Worm (Caenorhabditis elegans): ENCODE results near the gene D1086.3.

Gene D1086.3

ce11 chrV:14103970-14104369, 11.4 kb downstream of the D1086.3 start, which contains the start of gene D1086.9:
Gene D1086.9 (plus strand): TSS chrV:14104270.
- TF ChIP-seq ref-1 (GFP tag; conservative IDR thresholded peaks at IDR 0.05) = no peak
- TF ChIP-seq klf-2 (GFP tag; conservative IDR thresholded peaks at IDR 0.05) = no peak
- TF ChIP-seq T22C8.4 (GFP tag; IDR thresholded peaks at IDR 0.05) = no peak
- no peak for TF ChIP-seq tab-1 (GFP tag; IDR thresholded peaks at IDR 0.05)
- TF ChIP-seq ztf-23 (GFP tag; IDR thresholded peaks at IDR 0.05) = no peak
- no peak for TF ChIP-seq med-1 (GFP tag; optimal IDR thresholded peaks at IDR 0.05; ENCODE audit: insufficient read depth)
- TF ChIP-seq flt-1 (GFP tag; IDR thresholded peaks at IDR 0.05) = no peak
- TF ChIP-seq ztf-29 (GFP tag; IDR thresholded peaks at IDR 0.05) = no peak
- no peak for TF ChIP-seq cog-1 (tag; optimal IDR thresholded peaks at IDR 0.05)

ce11 chrV:14107511-14107910, 14.9 kb downstream of the D1086.3 start, which contains the start of gene H39E23.3:
Gene H39E23.3 (plus strand): TSS chrV:14107811.
- no peak for TF ChIP-seq klf-2 (GFP tag; conservative IDR thresholded peaks at IDR 0.05)
- TF ChIP-seq ztf-29 (GFP tag; IDR thresholded peaks at IDR 0.05) = no peak
- no peak for TF ChIP-seq cog-1 (tag; optimal IDR thresholded peaks at IDR 0.05)
- no peak for TF ChIP-seq flt-1 (GFP tag; IDR thresholded peaks at IDR 0.05)
- TF ChIP-seq med-1 (GFP tag; optimal IDR thresholded peaks at IDR 0.05; ENCODE audit: insufficient read depth) = no peak
- TF ChIP-seq T22C8.4 (GFP tag; IDR thresholded peaks at IDR 0.05) = no peak
- TF ChIP-seq tab-1 (GFP tag; IDR thresholded peaks at IDR 0.05) = no peak
- TF ChIP-seq ref-1 (GFP tag; conservative IDR thresholded peaks at IDR 0.05) = no peak
- no peak for TF ChIP-seq ztf-23 (GFP tag; IDR thresholded peaks at IDR 0.05)

- no peak for TF ChIP-seq klf-2 (GFP tag; conservative IDR thresholded peaks at IDR 0.05)
- TF ChIP-seq ztf-29 (GFP tag; IDR thresholded peaks at IDR 0.05) = no peak
- TF ChIP-seq tab-1 (GFP tag; IDR thresholded peaks at IDR 0.05) = no peak
- no peak for TF ChIP-seq T22C8.4 (GFP tag; IDR thresholded peaks at IDR 0.05)
- no peak for TF ChIP-seq ref-1 (GFP tag; conservative IDR thresholded peaks at IDR 0.05)
- no peak for TF ChIP-seq cog-1 (tag; optimal IDR thresholded peaks at IDR 0.05)
- TF ChIP-seq med-1 (GFP tag; optimal IDR thresholded peaks at IDR 0.05; ENCODE audit: insufficient read depth) = no peak
- no peak for TF ChIP-seq flt-1 (GFP tag; IDR thresholded peaks at IDR 0.05)
These were observed 17.4 kb downstream of the D1086.3 start, which contains the start of gene H39E23.2 for ce11 chrV:14110042-14110441. Gene H39E23.2 (plus strand): TSS chrV:14110342.

- TF ChIP-seq ref-1 (GFP tag; conservative IDR thresholded peaks at IDR 0.05) (no peak), flt-1 (GFP tag; IDR thresholded peaks at IDR 0.05) (no peak), cog-1 (tag; optimal IDR thresholded peaks at IDR 0.05) (no peak), ztf-29 (GFP tag; IDR thresholded peaks at IDR 0.05) (no peak), klf-2 (GFP tag; conservative IDR thresholded peaks at IDR 0.05) (no peak), ztf-23 (GFP tag; IDR thresholded peaks at IDR 0.05) (no peak), tab-1 (GFP tag; IDR thresholded peaks at IDR 0.05) (no peak), T22C8.4 (GFP tag; IDR thresholded peaks at IDR 0.05) (no peak), med-1 (GFP tag; optimal IDR thresholded peaks at IDR 0.05; ENCODE audit: insufficient read depth) (no peak)
These were observed 28.1 kb downstream of the D1086.3 start for ce11 chrV:14120674-14121073.

- TF ChIP-seq tab-1 (GFP tag; IDR thresholded peaks at IDR 0.05) (no peak), T22C8.4 (GFP tag; IDR thresholded peaks at IDR 0.05) (no peak), klf-2 (GFP tag; conservative IDR thresholded peaks at IDR 0.05) (no peak), ztf-23 (GFP tag; IDR thresholded peaks at IDR 0.05) (no peak)
These were observed 30.6 kb downstream of the D1086.3 start for ce11 chrV:14123176-14123575.

ce11 chrV:14124187-14124586, 31.6 kb downstream of the D1086.3 start:
- TF ChIP-seq ztf-23 (GFP tag; IDR thresholded peaks at IDR 0.05) = 0 out of 2 replicates have a peak, but pooled peaks have one; percentile 14

- TF ChIP-seq med-1 (GFP tag; optimal IDR thresholded peaks at IDR 0.05; ENCODE audit: insufficient read depth) (no peak), klf-2 (GFP tag; conservative IDR thresholded peaks at IDR 0.05) (no peak), ref-1 (GFP tag; conservative IDR thresholded peaks at IDR 0.05) (no peak), T22C8.4 (GFP tag; IDR thresholded peaks at IDR 0.05) (no peak), tab-1 (GFP tag; IDR thresholded peaks at IDR 0.05) (no peak), ztf-29 (GFP tag; IDR thresholded peaks at IDR 0.05) (no peak), ztf-23 (GFP tag; IDR thresholded peaks at IDR 0.05) (no peak), flt-1 (GFP tag; IDR thresholded peaks at IDR 0.05) (no peak), cog-1 (tag; optimal IDR thresholded peaks at IDR 0.05) (no peak)
These were observed 33.8 kb downstream of the D1086.3 start for ce11 chrV:14126341-14126924.

- TF ChIP-seq tab-1 (GFP tag; IDR thresholded peaks at IDR 0.05) (no peak), ztf-23 (GFP tag; IDR thresholded peaks at IDR 0.05) (no peak), flt-1 (GFP tag; IDR thresholded peaks at IDR 0.05) (no peak)
These were observed 35.2 kb downstream of the D1086.3 start for ce11 chrV:14127834-14128233.

ce11 chrV:14128858-14129257, 36.3 kb downstream of the D1086.3 start:
- TF ChIP-seq ztf-23 (GFP tag; IDR thresholded peaks at IDR 0.05) (no peak), flt-1 (GFP tag; IDR thresholded peaks at IDR 0.05) (no peak), ref-1 (GFP tag; conservative IDR thresholded peaks at IDR 0.05) (no peak)

- TF ChIP-seq ztf-23 (GFP tag; IDR thresholded peaks at IDR 0.05) (no peak), ref-1 (GFP tag; conservative IDR thresholded peaks at IDR 0.05) (no peak), ztf-29 (GFP tag; IDR thresholded peaks at IDR 0.05) (no peak), T22C8.4 (GFP tag; IDR thresholded peaks at IDR 0.05) (no peak), med-1 (GFP tag; optimal IDR thresholded peaks at IDR 0.05; ENCODE audit: insufficient read depth) (no peak)
These were observed 37.6 kb downstream of the D1086.3 start for ce11 chrV:14130226-14130625.
